Worm (Caenorhabditis elegans): ENCODE data around the gene zipt-9.

DNA sequence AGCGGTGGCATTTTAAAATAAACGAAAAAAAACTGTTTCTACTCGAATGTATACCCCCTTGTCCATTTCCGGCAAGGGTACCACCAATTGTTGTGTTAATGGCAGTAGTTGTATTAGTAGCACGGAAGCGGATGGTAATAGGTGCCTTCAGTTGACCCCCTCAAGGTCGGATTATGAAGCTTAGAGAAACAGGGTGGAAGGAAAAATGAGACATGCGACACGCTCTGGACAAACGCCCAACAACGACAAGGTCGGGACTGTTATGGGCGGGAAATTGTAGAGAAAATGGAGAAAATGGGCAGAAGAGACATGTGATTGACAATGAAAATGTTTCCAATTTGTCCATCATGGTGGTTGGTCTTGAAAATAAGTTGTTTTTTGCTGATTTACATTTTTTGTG, 11.1 kb downstream of the zipt-9 start, which contains the start of gene T01D3.3:
- TF ChIP-seq snpc-4 (tag; optimal IDR thresholded peaks at IDR 0.05) (no peak), sma-3 (GFP tag; optimal IDR thresholded peaks at IDR 0.05) (no peak), lin-39 (tag; optimal IDR thresholded peaks at IDR 0.05) (no peak), ama-1 (optimal IDR thresholded peaks at IDR 0.05) (no peak)
